Worm (Caenorhabditis elegans) whole organism, L2 larva: ENCODE data around the gene K09H11.15.
A peak's percentile ranks its signal among the peaks of the same experiment; 100 is the strongest.
"Not testable (repeated sequence)": the region's sequence is repeated elsewhere in the genome, so short reads cannot be mapped to it uniquely, and the experiment has no call there.

ENCODE experiments used
- C34F6.9 ChIP-seq: fragments of 150-350 bp; optimal IDR thresholded peaks from 2 replicates; lab custom pipeline; 2014; ENCODE audit warnings: missing biosample characterization, missing genetic modification characterization
- F13H6.1 ChIP-seq: sonication (generic microtip); optimal IDR thresholded peaks from 2 replicates; lab custom pipeline; 2016; ENCODE audit warnings: missing genetic modification characterization, missing compliant biosample characterization
- ZK546.5 ChIP-seq: sonication (generic microtip); optimal IDR thresholded peaks from 2 replicates; lab custom pipeline; 2017; ENCODE audit warnings: missing biosample characterization, missing genetic modification characterization
- aly-2 ChIP-seq: fragments of 150-350 bp; optimal IDR thresholded peaks from 2 replicates; lab custom pipeline; 2014; ENCODE audit warnings: missing biosample characterization, missing genetic modification characterization
- ama-1 ChIP-seq: fragments of 150-350 bp; optimal IDR thresholded peaks from 2 replicates; lab custom pipeline; 2018; ENCODE audit warnings: inconsistent platforms
- blmp-1 ChIP-seq: sonication (generic microtip); optimal IDR thresholded peaks from 2 replicates; lab custom pipeline; 2017; ENCODE audit warnings: missing genetic modification characterization, mild to moderate bottlenecking, missing compliant biosample characterization, antibody characterized with exemption, moderate library complexity; ENCODE audit not compliant: insufficient read depth
- ceh-16 ChIP-seq: fragments of 150-350 bp; optimal IDR thresholded peaks from 2 replicates; lab custom pipeline; 2014; ENCODE audit warnings: missing biosample characterization, missing genetic modification characterization
- ceh-82 ChIP-seq: fragments of 150-350 bp; optimal IDR thresholded peaks from 2 replicates; lab custom pipeline; 2014; ENCODE audit warnings: missing biosample characterization, missing genetic modification characterization
- crh-2 ChIP-seq: sonication (generic microtip); optimal IDR thresholded peaks from 2 replicates; lab custom pipeline; 2017; ENCODE audit warnings: missing biosample characterization, missing genetic modification characterization
- egl-27 ChIP-seq: sonication (generic microtip); optimal IDR thresholded peaks from 3 replicates; lab custom pipeline; 2017; ENCODE audit warnings: missing biosample characterization, missing genetic modification reagents, missing genetic modification characterization
- elt-1 ChIP-seq: fragments of 150-350 bp; optimal IDR thresholded peaks from 2 replicates; lab custom pipeline; 2014; ENCODE audit warnings: missing biosample characterization, missing genetic modification characterization
- elt-3 ChIP-seq: sonication (generic microtip); optimal IDR thresholded peaks from 2 replicates; lab custom pipeline; 2017; ENCODE audit warnings: missing biosample characterization, missing genetic modification characterization
- fos-1 ChIP-seq: fragments of 150-350 bp; optimal IDR thresholded peaks from 2 replicates; lab custom pipeline; 2014; ENCODE audit warnings: missing biosample characterization, missing genetic modification characterization
- gmeb-1 ChIP-seq: fragments of 150-350 bp; optimal IDR thresholded peaks from 2 replicates; lab custom pipeline; 2014; ENCODE audit warnings: missing biosample characterization, missing genetic modification characterization
- lin-11 ChIP-seq: fragments of 150-350 bp; sonication (generic microtip); optimal IDR thresholded peaks from 2 replicates; lab custom pipeline; 2014; ENCODE audit warnings: missing biosample characterization, missing genetic modification characterization, inconsistent platforms, mixed read lengths
- lin-13 ChIP-seq: fragments of 150-350 bp; optimal IDR thresholded peaks from 2 replicates; lab custom pipeline; 2014; ENCODE audit warnings: missing biosample characterization, missing genetic modification reagents, missing genetic modification characterization
- lsy-2 ChIP-seq, 2 experiments: fragments of 150-350 bp in 1 of 2; sonication (generic microtip) in 1 of 2; optimal IDR thresholded peaks; 2 replicates each; lab custom pipeline; 2014 to 2017; ENCODE audit warnings: missing biosample characterization in 2 of 2, missing genetic modification characterization in 2 of 2
- mbf-1 ChIP-seq: sonication (generic microtip); optimal IDR thresholded peaks from 2 replicates; lab custom pipeline; 2017; ENCODE audit warnings: missing biosample characterization, missing genetic modification characterization
- mdl-1 ChIP-seq, 2 experiments: fragments of 150-350 bp in 1 of 2; sonication (generic microtip) in 1 of 2; optimal IDR thresholded peaks; 2 replicates each; lab custom pipeline; 2017; ENCODE audit warnings: missing biosample characterization in 2 of 2, missing genetic modification characterization in 2 of 2
- nhr-10 ChIP-seq: sonication (generic microtip); optimal IDR thresholded peaks from 2 replicates; lab custom pipeline; 2017; ENCODE audit warnings: missing biosample characterization, missing genetic modification characterization
- nhr-11 ChIP-seq: fragments of 150-350 bp; optimal IDR thresholded peaks from 2 replicates; lab custom pipeline; 2014; ENCODE audit warnings: missing biosample characterization, missing genetic modification characterization
- nhr-129 ChIP-seq: fragments of 150-350 bp; optimal IDR thresholded peaks from 2 replicates; lab custom pipeline; 2014; ENCODE audit warnings: missing biosample characterization, missing genetic modification characterization
- nhr-21 ChIP-seq: fragments of 150-350 bp; optimal IDR thresholded peaks from 2 replicates; lab custom pipeline; 2014; ENCODE audit warnings: missing biosample characterization, missing genetic modification characterization
- nhr-23 ChIP-seq: fragments of 150-350 bp; optimal IDR thresholded peaks from 2 replicates; lab custom pipeline; 2014; ENCODE audit warnings: missing biosample characterization, missing genetic modification reagents, missing genetic modification characterization
- nhr-237 ChIP-seq: fragments of 150-350 bp; optimal IDR thresholded peaks from 2 replicates; lab custom pipeline; 2014; ENCODE audit warnings: missing biosample characterization, missing genetic modification characterization
- nhr-25 ChIP-seq: fragments of 150-350 bp; sonication (generic microtip); optimal IDR thresholded peaks from 3 replicates; lab custom pipeline; 2014; ENCODE audit warnings: missing biosample characterization, missing genetic modification characterization
- nhr-6 ChIP-seq: fragments of 150-350 bp; optimal IDR thresholded peaks from 2 replicates; lab custom pipeline; 2014; ENCODE audit warnings: missing biosample characterization, missing genetic modification characterization
- nhr-77 ChIP-seq: fragments of 150-350 bp; optimal IDR thresholded peaks from 2 replicates; lab custom pipeline; 2014; ENCODE audit warnings: missing biosample characterization, missing genetic modification characterization
- peb-1 ChIP-seq: fragments of 150-350 bp; optimal IDR thresholded peaks from 2 replicates; lab custom pipeline; 2014; ENCODE audit warnings: missing biosample characterization, missing genetic modification characterization
- sem-4 ChIP-seq: fragments of 150-350 bp; optimal IDR thresholded peaks from 2 replicates; lab custom pipeline; 2014; ENCODE audit warnings: missing biosample characterization, missing genetic modification reagents, missing genetic modification characterization
- skn-1 ChIP-seq: sonication (generic microtip); optimal IDR thresholded peaks from 2 replicates; lab custom pipeline; 2017; ENCODE audit warnings: missing biosample characterization, missing genetic modification characterization
- sma-3 ChIP-seq: sonication (generic microtip); optimal IDR thresholded peaks from 2 replicates; lab custom pipeline; 2016; ENCODE audit warnings: missing genetic modification reagents, missing genetic modification characterization, missing compliant biosample characterization
- sma-9 ChIP-seq, 2 experiments: fragments of 150-350 bp in 1 of 2; sonication (generic microtip) in 1 of 2; optimal IDR thresholded peaks; 2 replicates each; lab custom pipeline; 2014 to 2016; ENCODE audit warnings: missing genetic modification characterization in 2 of 2, mild to moderate bottlenecking in 1 of 2, missing biosample characterization in 1 of 2, missing compliant biosample characterization in 1 of 2, missing genetic modification reagents in 1 of 2, moderate library complexity in 1 of 2
- snpc-4 ChIP-seq: fragments of 150-350 bp; optimal IDR thresholded peaks from 2 replicates; lab custom pipeline; 2014; ENCODE audit warnings: missing biosample characterization, missing genetic modification characterization
- unc-39 ChIP-seq: fragments of 150-350 bp; optimal IDR thresholded peaks from 2 replicates; lab custom pipeline; 2014; ENCODE audit warnings: missing biosample characterization, missing genetic modification characterization
- unc-55 ChIP-seq: fragments of 150-350 bp; sonication (generic microtip); optimal IDR thresholded peaks from 3 replicates; lab custom pipeline; 2014; ENCODE audit warnings: missing biosample characterization, missing genetic modification reagents, missing genetic modification characterization
- unc-62 ChIP-seq: fragments of 150-350 bp; optimal IDR thresholded peaks from 2 replicates; lab custom pipeline; 2014; ENCODE audit warnings: missing biosample characterization, missing genetic modification reagents, missing genetic modification characterization
- ztf-1 ChIP-seq: fragments of 200-800 bp; sonication (Bioruptor generic); conservative IDR thresholded peaks from 2 replicates; pipeline ENCODE4 v1.3.6; 2022; ENCODE audit warnings: missing genetic modification characterization, missing compliant biosample characterization
- ztf-4 ChIP-seq: fragments of 150-350 bp; optimal IDR thresholded peaks from 2 replicates; lab custom pipeline; 2014; ENCODE audit warnings: missing biosample characterization, missing genetic modification characterization

K09H11.15 gene

ce11 chrV:5730783-5731182 is at the start of gene K09H11.15:
TSS of gene K09H11.15 (minus strand) at chrV:5730883.
- TF ChIP-seq sem-4 (tag; lab: Kevin White, UChicago) (no peak), ztf-1 (GFP tag; lab: Robert Waterston, UW) (no peak), lsy-2 (tag; optimal IDR thresholded peaks at IDR 0.05; lab: Kevin White, UChicago) (no peak), unc-62 (no peak)
- TF ChIP-seq, all 48 proteins: peak for 0

- peak; percentile 34 for TF ChIP-seq F13H6.1 (tag; lab: Kevin White, UChicago)
- TF ChIP-seq unc-55 (GFP tag; lab: Kevin White, UChicago) = peak; percentile 29
- no peak for TF ChIP-seq egl-27 (tag; lab: Kevin White, UChicago)
- no peak for TF ChIP-seq nhr-237 (tag; lab: Kevin White, UChicago)
- no peak for TF ChIP-seq crh-2 (tag; lab: Kevin White, UChicago)
- no peak for TF ChIP-seq nhr-25 (tag; lab: Kevin White, UChicago)
- TF ChIP-seq elt-3 (tag; lab: Kevin White, UChicago) = no peak
- TF ChIP-seq nhr-77 (tag; lab: Kevin White, UChicago) = no peak
- peak in 1 of 2 experiments; percentile 43 for TF ChIP-seq lsy-2 (tag; optimal IDR thresholded peaks at IDR 0.05; lab: Kevin White, UChicago)
- no peak for TF ChIP-seq ceh-16
- peak; percentile 44 for TF ChIP-seq fos-1 (tag; lab: Kevin White, UChicago)
- no peak for TF ChIP-seq blmp-1 (tag; lab: Kevin White, UChicago)
- no peak for TF ChIP-seq ama-1 (lab: Kevin White, UChicago)
- TF ChIP-seq sma-9 (GFP tag; optimal IDR thresholded peaks at IDR 0.05; lab: Kevin White, UChicago) = peak; percentile 43
- TF ChIP-seq sma-9 (tag; optimal IDR thresholded peaks at IDR 0.05; lab: Kevin White, UChicago) = no peak
- TF ChIP-seq sem-4 (tag; lab: Kevin White, UChicago) = no peak
- peak; percentile 44 for TF ChIP-seq C34F6.9 (tag; lab: Kevin White, UChicago)
- peak; percentile 98 for TF ChIP-seq nhr-129 (tag; lab: Kevin White, UChicago)
- TF ChIP-seq ZK546.5 = no peak
Observed at ce11 chrV:5779984-5780383, 49.3 kb upstream of the K09H11.15 start.

- TF ChIP-seq nhr-129 (tag; lab: Kevin White, UChicago) (peak; percentile 52), F13H6.1 (tag; lab: Kevin White, UChicago) (peak; percentile 53), gmeb-1 (peak; percentile 3), lin-13 (peak; percentile 50), sma-3 (GFP tag; lab: Kevin White, UChicago) (peak; percentile 19), nhr-25 (tag; lab: Kevin White, UChicago) (peak; percentile 2), unc-55 (GFP tag; lab: Kevin White, UChicago) (peak; percentile 64), sma-9 (GFP tag; optimal IDR thresholded peaks at IDR 0.05; lab: Kevin White, UChicago) (peak; percentile 11), lsy-2 (tag; optimal IDR thresholded peaks at IDR 0.05; lab: Kevin White, UChicago) (peak in 1 of 2 experiments; percentile 59), C34F6.9 (tag; lab: Kevin White, UChicago) (peak; percentile 59), crh-2 (tag; lab: Kevin White, UChicago) (peak; percentile 32)
- not testable (repeated sequence) for TF ChIP-seq sma-9 (tag; optimal IDR thresholded peaks at IDR 0.05; lab: Kevin White, UChicago)
- TF ChIP-seq, all 48 proteins: peak for 11; not testable (repeated sequence) for 37
Observed at ce11 chrV:5776941-5777340, 46.3 kb upstream of the K09H11.15 start, which contains the start of gene F44E7.4. TSS of gene F44E7.4 (minus strand) at chrV:5776953.

- TF ChIP-seq nhr-6 = no peak
- no peak for TF ChIP-seq lin-11 (tag; lab: Kevin White, UChicago)
- no peak for TF ChIP-seq mdl-1 (tag; optimal IDR thresholded peaks at IDR 0.05; lab: Kevin White, UChicago)
- TF ChIP-seq sem-4 (tag; lab: Kevin White, UChicago) = no peak
- TF ChIP-seq sma-9 (GFP tag; optimal IDR thresholded peaks at IDR 0.05; lab: Kevin White, UChicago) = no peak
- no peak for TF ChIP-seq sma-9 (tag; optimal IDR thresholded peaks at IDR 0.05; lab: Kevin White, UChicago)
- TF ChIP-seq snpc-4 (tag; lab: Kevin White, UChicago) = no peak
- no peak for TF ChIP-seq peb-1 (tag; lab: Kevin White, UChicago)
- TF ChIP-seq ztf-4 = no peak
- no peak for TF ChIP-seq elt-3 (tag; lab: Kevin White, UChicago)
Observed at ce11 chrV:5774137-5774536, 43.5 kb upstream of the K09H11.15 start.

ce11 chrV:5772503-5772902 is 41.8 kb upstream of the K09H11.15 start:
- TF ChIP-seq C34F6.9 (tag; lab: Kevin White, UChicago) = no peak
- TF ChIP-seq ztf-4 = no peak
- TF ChIP-seq unc-39 (tag; lab: Kevin White, UChicago) = no peak
- no peak for TF ChIP-seq ceh-82 (tag; lab: Kevin White, UChicago)
- no peak for TF ChIP-seq gmeb-1
- TF ChIP-seq egl-27 (tag; lab: Kevin White, UChicago) = no peak
- TF ChIP-seq elt-3 (tag; lab: Kevin White, UChicago) = no peak
- no peak for TF ChIP-seq elt-1 (tag; lab: Kevin White, UChicago)
- no peak for TF ChIP-seq nhr-21
- TF ChIP-seq mbf-1 = no peak
- TF ChIP-seq nhr-237 (tag; lab: Kevin White, UChicago) = no peak
- no peak for TF ChIP-seq nhr-11 (tag; lab: Kevin White, UChicago)
- no peak for TF ChIP-seq nhr-6
- no peak for TF ChIP-seq peb-1 (tag; lab: Kevin White, UChicago)
- TF ChIP-seq nhr-10 (tag; lab: Kevin White, UChicago) = no peak
- no peak for TF ChIP-seq aly-2 (tag; lab: Kevin White, UChicago)
- no peak for TF ChIP-seq snpc-4 (tag; lab: Kevin White, UChicago)
- TF ChIP-seq nhr-23 (tag; lab: Kevin White, UChicago) = no peak
- TF ChIP-seq skn-1 (tag; lab: Kevin White, UChicago) = no peak
